Fruit fly (Drosophila melanogaster) S2 (cell line): Measurements from ENCODE around the gene CG9302.

Experiments
- CG8478 ChIP-seq: fragments of >200 bp; optimal IDR thresholded peaks from 2 replicates; lab custom pipeline; 2018
- CTCF ChIP-seq, 2 experiments: fragments of >200 bp; optimal IDR thresholded peaks; 2 replicates each; lab custom pipeline; 2018

DNA sequence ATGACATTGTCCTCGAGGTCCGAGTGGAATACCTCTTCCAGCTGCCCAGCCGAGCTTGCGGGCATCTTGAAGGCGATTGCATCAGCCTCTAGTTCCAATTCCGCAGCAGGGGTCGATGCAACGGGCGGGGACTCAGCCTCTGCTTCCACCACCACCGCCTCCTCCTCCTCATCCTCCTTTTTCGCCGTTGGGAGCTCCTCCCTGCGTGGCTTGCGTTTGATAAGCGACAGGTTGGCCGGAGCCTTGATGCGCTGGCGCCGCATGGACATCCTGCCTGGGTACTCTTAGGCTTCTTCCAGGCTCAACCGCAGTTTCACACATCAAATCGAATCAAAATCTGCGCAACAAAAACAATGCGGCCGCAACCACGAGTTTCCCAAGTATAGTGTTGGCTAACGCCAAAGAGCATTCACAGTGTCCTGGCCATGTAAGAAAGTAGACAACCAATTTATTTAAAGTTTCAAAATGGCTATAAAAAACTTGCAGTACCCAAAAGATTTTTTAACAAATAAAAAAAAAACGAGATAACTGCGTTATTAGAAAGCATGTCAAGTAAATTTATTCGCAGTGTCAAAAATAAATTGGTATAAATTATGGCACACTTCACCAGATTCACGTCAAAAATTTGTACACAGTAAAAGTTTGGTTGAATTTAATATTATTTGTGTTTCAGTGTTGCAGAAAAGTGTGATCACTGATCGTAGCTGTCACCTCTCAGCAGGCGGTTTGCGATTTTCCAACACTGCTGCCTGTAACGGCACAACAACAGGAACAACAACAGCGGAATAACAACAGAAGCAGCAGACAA is 4.7 kb downstream of the CG9302 start, which contains the start of the genes Bdp1 and CG6565:
- TF ChIP-seq CG8478 (lab: Kevin White, UChicago) (no peak), CTCF (optimal IDR thresholded peaks at IDR 0.05; lab: Kevin White, UChicago) (no peak)
